Worm (Caenorhabditis elegans) whole organism, L4 larva: ENCODE results near the gene fdgt-2.
A peak's percentile ranks its signal among the peaks of the same experiment; 100 is the strongest.

Experiments used
- F44E2.7 ChIP-seq: fragments of 200-800 bp; sonication (Bioruptor generic); IDR thresholded peaks from 2 replicates; pipeline ENCODE4 v2.1.2; 2022; ENCODE audit warnings: missing genetic modification characterization, missing compliant biosample characterization
- aha-1 ChIP-seq: fragments of 150-350 bp; peaks from one replicate; lab custom pipeline; 2014; ENCODE audit warnings: missing biosample characterization, missing genetic modification characterization
- ceh-44 ChIP-seq: fragments of 200-800 bp; sonication (Bioruptor generic); IDR thresholded peaks from 2 replicates; pipeline ENCODE4 v1.3.6; 2022; ENCODE audit warnings: missing genetic modification reagents, missing genetic modification characterization, missing compliant biosample characterization
- ces-1 ChIP-seq: fragments of 150-350 bp; sonication (generic microtip); optimal IDR thresholded peaks from 4 replicates; lab custom pipeline; 2014; ENCODE audit warnings: missing biosample characterization, missing genetic modification reagents, missing genetic modification characterization
- daf-16 ChIP-seq, 3 experiments: sonication (generic microtip); optimal IDR thresholded peaks; 2 replicates each; lab custom pipeline; 2016 to 2017; ENCODE audit warnings: missing genetic modification characterization in 3 of 3, missing genetic modification reagents in 3 of 3, mild to moderate bottlenecking in 2 of 3, missing compliant biosample characterization in 2 of 3, missing biosample characterization in 1 of 3, moderate library complexity in 1 of 3
- daf-8 ChIP-seq: fragments of 200-800 bp; sonication (Bioruptor generic); IDR thresholded peaks from 2 replicates; pipeline ENCODE4 v1.3.6; 2022; ENCODE audit warnings: missing genetic modification characterization, missing compliant biosample characterization
- dmd-8 ChIP-seq: fragments of 200-800 bp; sonication (Bioruptor generic); IDR thresholded peaks from 2 replicates; pipeline ENCODE4 v1.3.6; 2022; ENCODE audit warnings: missing genetic modification characterization, missing compliant biosample characterization
- duxl-1 ChIP-seq: sonication (generic microtip); optimal IDR thresholded peaks from 2 replicates; lab custom pipeline; 2016; ENCODE audit warnings: mild to moderate bottlenecking, missing genetic modification characterization, moderate library complexity, missing compliant biosample characterization; ENCODE audit not compliant: poor library complexity
- egl-27 ChIP-seq: sonication (generic microtip); optimal IDR thresholded peaks from 3 replicates; lab custom pipeline; 2017; ENCODE audit warnings: missing biosample characterization, missing genetic modification reagents, missing genetic modification characterization
- fkh-10 ChIP-seq: fragments of 150-350 bp; optimal IDR thresholded peaks from 2 replicates; lab custom pipeline; 2014; ENCODE audit warnings: missing biosample characterization, missing genetic modification reagents, missing genetic modification characterization
- hif-1 ChIP-seq, 2 experiments: sonication (generic microtip); optimal IDR thresholded peaks; 2 replicates each; lab custom pipeline; 2016 to 2017; ENCODE audit warnings: missing compliant biosample characterization in 2 of 2, missing genetic modification characterization in 2 of 2, missing genetic modification reagents in 2 of 2, missing genotype in 2 of 2, mild to moderate bottlenecking in 1 of 2
- hlh-11 ChIP-seq: fragments of 200-800 bp; sonication (Bioruptor generic); optimal IDR thresholded peaks from 2 replicates; lab custom pipeline; 2018; ENCODE audit warnings: mild to moderate bottlenecking, missing genetic modification characterization, missing compliant biosample characterization
- lir-3 ChIP-seq: sonication (generic microtip); optimal IDR thresholded peaks from 2 replicates; lab custom pipeline; 2016; ENCODE audit warnings: mild to moderate bottlenecking, missing genetic modification characterization, missing compliant biosample characterization
- madf-5 ChIP-seq, 2 experiments: fragments of 200-800 bp; sonication (Bioruptor generic); IDR thresholded peaks; 2 replicates each; pipeline ENCODE4 v1.3.6; 2022; ENCODE audit warnings: missing compliant biosample characterization in 2 of 2, missing genetic modification characterization in 2 of 2
- madf-9 ChIP-seq: fragments of 200-800 bp; sonication (Bioruptor generic); conservative IDR thresholded peaks from 2 replicates; pipeline ENCODE4 v1.3.6; 2022; ENCODE audit warnings: missing genetic modification reagents, missing genetic modification characterization, missing compliant biosample characterization
- mdl-1 ChIP-seq, 2 experiments: fragments of 150-350 bp in 1 of 2; sonication (generic microtip) in 1 of 2; optimal IDR thresholded peaks; 2 replicates each; lab custom pipeline; 2014 to 2017; ENCODE audit warnings: missing biosample characterization in 2 of 2, missing genetic modification characterization in 2 of 2
- nhr-111 ChIP-seq: fragments of 200-800 bp; sonication (Bioruptor generic); optimal IDR thresholded peaks from 2 replicates; lab custom pipeline; 2018; ENCODE audit warnings: mild to moderate bottlenecking, missing genetic modification characterization, missing compliant biosample characterization
- nhr-237 ChIP-seq: sonication (generic microtip); optimal IDR thresholded peaks from 2 replicates; lab custom pipeline; 2017; ENCODE audit warnings: missing biosample characterization, missing genetic modification characterization
- nhr-25 ChIP-seq: sonication (generic microtip); optimal IDR thresholded peaks from 2 replicates; lab custom pipeline; 2017; ENCODE audit warnings: missing genetic modification characterization, mild to moderate bottlenecking, missing compliant biosample characterization, antibody characterized with exemption, moderate library complexity, borderline replicate concordance; ENCODE audit not compliant: insufficient read depth
- nhr-28 ChIP-seq: fragments of 150-350 bp; optimal IDR thresholded peaks from 2 replicates; lab custom pipeline; 2014; ENCODE audit warnings: missing biosample characterization, missing genetic modification characterization
- nhr-48 ChIP-seq: sonication (generic microtip); optimal IDR thresholded peaks from 2 replicates; lab custom pipeline; 2016; ENCODE audit warnings: mild to moderate bottlenecking, missing genetic modification characterization, missing compliant biosample characterization
- nhr-76 ChIP-seq: fragments of 150-350 bp; optimal IDR thresholded peaks from 2 replicates; lab custom pipeline; 2014; ENCODE audit warnings: missing biosample characterization, missing genetic modification characterization
- nhr-77 ChIP-seq: fragments of 150-350 bp; optimal IDR thresholded peaks from 2 replicates; lab custom pipeline; 2014; ENCODE audit warnings: missing biosample characterization, missing genetic modification characterization
- pha-4 ChIP-seq, 2 experiments: fragments of 150-350 bp in 1 of 2; fragments of 200-800 bp in 1 of 2; sonication (Bioruptor generic) in 1 of 2; IDR thresholded peaks in 1 of 2; optimal IDR thresholded peaks in 1 of 2; 2 replicates each; pipeline versions ENCODE4 v1.3.6 to Lab custom; 2014 to 2022; ENCODE audit warnings: missing genetic modification characterization in 2 of 2, missing genetic modification reagents in 2 of 2, missing biosample characterization in 1 of 2, missing compliant biosample characterization in 1 of 2
- saeg-2 ChIP-seq: fragments of 200-800 bp; sonication (Bioruptor generic); IDR thresholded peaks from 2 replicates; pipeline ENCODE4 v1.3.6; 2022; ENCODE audit warnings: missing genetic modification reagents, missing genetic modification characterization, missing compliant biosample characterization
- set-16 ChIP-seq: fragments of 200-800 bp; sonication (Bioruptor generic); IDR thresholded peaks from 2 replicates; pipeline ENCODE4 v1.3.6; 2022; ENCODE audit warnings: missing genetic modification reagents, missing genetic modification characterization, missing compliant biosample characterization
- spr-1 ChIP-seq: sonication (generic microtip); optimal IDR thresholded peaks from 2 replicates; lab custom pipeline; 2016; ENCODE audit warnings: mild to moderate bottlenecking, missing genetic modification characterization, missing compliant biosample characterization
- unc-39 ChIP-seq: sonication (generic microtip); optimal IDR thresholded peaks from 2 replicates; lab custom pipeline; 2017; ENCODE audit warnings: missing biosample characterization, missing genetic modification characterization
- unc-62 ChIP-seq, 3 experiments: fragments of 150-350 bp in 1 of 3; sonication (generic microtip); optimal IDR thresholded peaks in 2 of 3; peaks in 1 of 3; 1 replicate in 1 of 3; 2 replicates in 2 of 3; lab custom pipeline; 2014 to 2017; ENCODE audit warnings: missing biosample characterization in 3 of 3, missing genetic modification characterization in 3 of 3, missing genetic modification reagents in 3 of 3, missing genotype in 1 of 3
- ztf-11 ChIP-seq: fragments of 150-350 bp; optimal IDR thresholded peaks from 2 replicates; lab custom pipeline; 2014; ENCODE audit warnings: missing biosample characterization, missing genetic modification characterization
- ztf-7 ChIP-seq: fragments of 150-350 bp; optimal IDR thresholded peaks from 2 replicates; lab custom pipeline; 2014; ENCODE audit warnings: missing biosample characterization, missing genetic modification characterization

Gene fdgt-2

DNA sequence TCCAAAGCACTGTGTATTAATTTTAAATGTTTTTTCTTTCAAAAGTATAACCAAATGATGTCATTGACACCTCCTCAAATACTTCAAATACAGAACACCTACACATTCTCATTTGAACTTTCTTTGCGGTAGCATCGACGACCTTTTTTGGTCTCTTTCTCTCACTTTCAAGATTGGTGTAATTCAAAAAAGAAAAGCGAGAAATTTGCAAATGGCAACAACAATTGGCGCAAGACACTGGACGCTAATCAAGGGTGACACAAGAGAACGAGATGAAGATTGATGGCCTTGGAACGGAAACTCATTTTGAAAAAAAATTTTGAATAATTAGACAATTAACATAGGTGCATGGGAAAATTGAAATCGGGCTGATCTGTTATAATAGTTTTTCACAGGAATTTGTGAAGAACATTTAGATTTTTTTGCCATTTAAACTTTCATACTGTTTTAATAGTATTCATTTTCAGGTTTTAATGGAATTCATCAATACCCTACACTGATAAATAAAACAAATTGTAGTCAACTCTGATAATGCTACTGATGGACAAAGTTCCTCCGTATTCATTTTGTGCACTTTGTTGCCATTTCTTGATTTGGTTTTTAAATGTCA lies at the start of gene fdgt-2:
Gene fdgt-2, plus strand, starts transcription at position 560 of the 610 bp plus-strand sequence.
- TF ChIP-seq daf-16 (GFP tag; optimal IDR thresholded peaks at IDR 0.05; lab: Kevin White, UChicago): no peak
- peak; percentile 59 for TF ChIP-seq daf-16 (tag; optimal IDR thresholded peaks at IDR 0.05; lab: Kevin White, UChicago)
- TF ChIP-seq unc-62 (GFP tag; optimal IDR thresholded peaks at IDR 0.05 in 1 of 2; lab: Kevin White, UChicago): peak in 1 of 2 experiments; percentile 95
- TF ChIP-seq unc-62 (tag; optimal IDR thresholded peaks at IDR 0.05; lab: Kevin White, UChicago): no peak
- no peak for TF ChIP-seq hif-1 (tag; optimal IDR thresholded peaks at IDR 0.05; lab: Kevin White, UChicago)
- peak; percentile 42 for TF ChIP-seq aha-1 (tag; lab: Kevin White, UChicago)
- no peak for TF ChIP-seq set-16
- no peak for TF ChIP-seq nhr-25 (tag; lab: Kevin White, UChicago)
- no peak for TF ChIP-seq egl-27 (tag; lab: Kevin White, UChicago)
- TF ChIP-seq dmd-8 (GFP tag; lab: Robert Waterston, UW): no peak
- TF ChIP-seq pha-4 (GFP tag; IDR thresholded peaks at IDR 0.05; lab: Robert Waterston, UW): no peak
- TF ChIP-seq pha-4 (tag; optimal IDR thresholded peaks at IDR 0.05; lab: Kevin White, UChicago): no peak
- peak; percentile 25 for TF ChIP-seq nhr-28 (tag; lab: Kevin White, UChicago)
- TF ChIP-seq nhr-77 (tag; lab: Kevin White, UChicago): no peak

- TF ChIP-seq daf-8 (GFP tag; lab: Robert Waterston, UW) (no peak), ztf-11 (tag; lab: Kevin White, UChicago) (no peak), ces-1 (GFP tag; lab: Kevin White, UChicago) (no peak), aha-1 (tag; lab: Kevin White, UChicago) (no peak), spr-1 (tag; lab: Kevin White, UChicago) (no peak), nhr-28 (tag; lab: Kevin White, UChicago) (no peak), ztf-7 (tag; lab: Kevin White, UChicago) (no peak), lir-3 (tag; lab: Kevin White, UChicago) (no peak), hlh-11 (tag; lab: Kevin White, UChicago) (no peak), F44E2.7 (GFP tag; lab: Robert Waterston, UW) (no peak), saeg-2 (no peak), duxl-1 (tag; lab: Kevin White, UChicago) (no peak), madf-9 (GFP tag; lab: Robert Waterston, UW) (no peak), ceh-44 (GFP tag; lab: Robert Waterston, UW) (no peak)
Observed at ce11 chrII:8369059-8369458, 48.4 kb upstream of the fdgt-2 start, which contains the start of gene amt-3. Gene amt-3 (minus strand): TSS chrII:8369159.

- TF ChIP-seq fkh-10 (GFP tag; lab: Kevin White, UChicago): peak; percentile 58
- no peak for TF ChIP-seq nhr-237
Observed at ce11 chrII:8370194-8370593, 47.2 kb upstream of the fdgt-2 start.

ce11 chrII:8377722-8378121 lies 39.7 kb upstream of the fdgt-2 start:
- no peak for TF ChIP-seq F44E2.7 (GFP tag; lab: Robert Waterston, UW)
- no peak for TF ChIP-seq unc-39 (tag; lab: Kevin White, UChicago)
- TF ChIP-seq unc-62 (GFP tag; optimal IDR thresholded peaks at IDR 0.05 in 1 of 2; lab: Kevin White, UChicago): peak in 1 of 2 experiments; percentile 94
- no peak for TF ChIP-seq unc-62 (tag; optimal IDR thresholded peaks at IDR 0.05; lab: Kevin White, UChicago)
- no peak for TF ChIP-seq nhr-76 (tag; lab: Kevin White, UChicago)
- TF ChIP-seq madf-5 (GFP tag; IDR thresholded peaks at IDR 0.05; lab: Robert Waterston, UW): no peak

ce11 chrII:8380188-8380587 lies 37.2 kb upstream of the fdgt-2 start:
- TF ChIP-seq mdl-1 (tag; optimal IDR thresholded peaks at IDR 0.05; lab: Kevin White, UChicago): peak in 1 of 2 experiments; percentile 17
- TF ChIP-seq nhr-28 (tag; lab: Kevin White, UChicago): peak; percentile 44
- peak; percentile 1 for TF ChIP-seq hlh-11 (tag; lab: Kevin White, UChicago)
- no peak for TF ChIP-seq unc-62 (GFP tag; optimal IDR thresholded peaks at IDR 0.05 in 1 of 2; lab: Kevin White, UChicago)
- no peak for TF ChIP-seq unc-62 (tag; optimal IDR thresholded peaks at IDR 0.05; lab: Kevin White, UChicago)
- peak; percentile 85 for TF ChIP-seq nhr-48 (tag; lab: Kevin White, UChicago)
- TF ChIP-seq nhr-111 (GFP tag; lab: Kevin White, UChicago): no peak
